Fruit fly (Drosophila melanogaster) whole organism: ENCODE data around the gene CG31104.

Source experiments
- CG8478 ChIP-seq: fragments of >200 bp; optimal IDR thresholded peaks from 2 replicates; lab custom pipeline; 2018; ENCODE audit warnings: inconsistent platforms
- Dll ChIP-seq: fragments of >200 bp; optimal IDR thresholded peaks from 2 replicates; lab custom pipeline; 2017
- EcR ChIP-seq, 2 experiments: fragments of >200 bp; optimal IDR thresholded peaks; 2 replicates each; lab custom pipeline; 2017; ENCODE audit warnings: missing biosample characterization in 2 of 2, missing genetic modification characterization in 2 of 2, missing genetic modification reagents in 2 of 2

DNA sequence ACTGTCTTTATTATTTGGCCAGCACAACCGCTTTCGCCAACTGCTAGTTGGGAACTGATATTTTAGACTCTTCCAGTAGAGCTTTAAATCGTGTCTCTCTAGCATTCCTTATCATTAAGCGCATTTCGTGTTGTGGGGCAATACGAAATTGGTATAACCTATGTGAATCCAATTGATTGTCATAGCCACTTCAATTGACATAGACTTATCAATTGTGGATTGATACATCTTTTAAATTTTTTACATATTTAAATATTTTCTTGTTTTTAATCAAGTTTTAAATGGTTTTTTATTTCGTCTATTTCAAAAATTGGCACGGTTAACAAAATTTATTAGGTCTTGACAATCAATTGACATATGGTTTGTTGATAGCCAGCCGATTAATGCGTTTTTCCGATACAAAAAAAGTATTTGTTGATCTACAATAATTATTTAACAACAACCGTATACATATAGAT is 14.3 kb downstream of the CG31104 start, which contains the start of gene CG31288:
- TF ChIP-seq EcR (GFP tag; optimal IDR thresholded peaks at IDR 0.05; lab: Kevin White, UChicago) (no peak), CG8478 (lab: Kevin White, UChicago) (no peak), Dll (lab: Kevin White, UChicago) (no peak)
